Worm (Caenorhabditis elegans) whole organism, young adult: ENCODE data around the gene pkd-2.
A peak's percentile ranks its signal among the peaks of the same experiment; 100 is the strongest.

ENCODE experiments used
- B0019.2 ChIP-seq: fragments of 200-800 bp; sonication (Bioruptor generic); conservative IDR thresholded peaks from 2 replicates; pipeline ENCODE4 v1.3.6; 2022; ENCODE audit warnings: missing genetic modification reagents, missing genetic modification characterization, missing compliant biosample characterization
- B0336.3 ChIP-seq: fragments of 200-800 bp; sonication (Bioruptor generic); IDR thresholded peaks from 2 replicates; pipeline ENCODE4 v1.3.6; 2022; ENCODE audit warnings: missing genetic modification characterization, missing compliant biosample characterization
- D2030.7 ChIP-seq: fragments of 200-800 bp; sonication (Bioruptor generic); IDR thresholded peaks from 2 replicates; pipeline ENCODE4 v1.3.6; 2022; ENCODE audit warnings: missing genetic modification reagents, missing genetic modification characterization, missing compliant biosample characterization
- F10E7.11 ChIP-seq: sonication (generic microtip); optimal IDR thresholded peaks from 2 replicates; lab custom pipeline; 2017; ENCODE audit warnings: mild to moderate bottlenecking, missing genetic modification characterization, moderate library complexity, missing compliant biosample characterization
- F22D6.2 ChIP-seq: sonication (generic microtip); optimal IDR thresholded peaks from 2 replicates; lab custom pipeline; 2016; ENCODE audit warnings: mild to moderate bottlenecking, missing genetic modification characterization, missing compliant biosample characterization
- F37B4.10 ChIP-seq: fragments of 200-800 bp; sonication (Bioruptor generic); IDR thresholded peaks from 2 replicates; pipeline ENCODE4 v1.3.6; 2022; ENCODE audit warnings: missing genetic modification characterization, missing compliant biosample characterization
- F39B2.1 ChIP-seq: fragments of 200-800 bp; sonication (Bioruptor generic); IDR thresholded peaks from 2 replicates; pipeline ENCODE4 v1.3.6; 2022; ENCODE audit warnings: missing genetic modification reagents, missing genetic modification characterization, missing compliant biosample characterization
- F52B5.7 ChIP-seq: sonication (generic microtip); optimal IDR thresholded peaks from 2 replicates; lab custom pipeline; 2016; ENCODE audit warnings: mild to moderate bottlenecking, missing genetic modification characterization, missing compliant biosample characterization
- F55B11.4 ChIP-seq: sonication (generic microtip); optimal IDR thresholded peaks from 2 replicates; lab custom pipeline; 2016; ENCODE audit warnings: missing compliant biosample characterization, missing genetic modification characterization, borderline replicate concordance; ENCODE audit not compliant: insufficient read depth
- T26A5.8 ChIP-seq: sonication (generic microtip); optimal IDR thresholded peaks from 2 replicates; lab custom pipeline; 2016; ENCODE audit warnings: missing genetic modification characterization, missing compliant biosample characterization
- Y53G8AR.9 ChIP-seq: fragments of 200-800 bp; sonication (Bioruptor generic); conservative IDR thresholded peaks from 2 replicates; pipeline ENCODE4 v1.3.6; 2022; ENCODE audit warnings: missing genetic modification reagents, missing genetic modification characterization, missing compliant biosample characterization
- Y56A3A.18 ChIP-seq: fragments of 200-800 bp; sonication (Bioruptor generic); IDR thresholded peaks from 2 replicates; pipeline ENCODE4 v1.3.6; 2022; ENCODE audit warnings: missing genetic modification reagents, missing genetic modification characterization, missing compliant biosample characterization
- Y79H2A.3 ChIP-seq: fragments of 200-800 bp; sonication (Bioruptor generic); conservative IDR thresholded peaks from 2 replicates; pipeline ENCODE4 v1.3.6; 2022; ENCODE audit warnings: missing genetic modification reagents, missing genetic modification characterization, missing compliant biosample characterization
- ZK185.1 ChIP-seq: sonication (generic microtip); optimal IDR thresholded peaks from 2 replicates; lab custom pipeline; 2016; ENCODE audit warnings: mild to moderate bottlenecking, missing genetic modification characterization, missing compliant biosample characterization; ENCODE audit not compliant: poor library complexity, severe bottlenecking
- aptf-2 ChIP-seq: fragments of 200-800 bp; sonication (Bioruptor generic); conservative IDR thresholded peaks from 2 replicates; pipeline ENCODE4 v1.3.6; 2022; ENCODE audit warnings: missing genetic modification reagents, missing genetic modification characterization, missing compliant biosample characterization
- attf-5 ChIP-seq: fragments of 200-800 bp; sonication (Bioruptor generic); optimal IDR thresholded peaks from 2 replicates; lab custom pipeline; 2018; ENCODE audit warnings: mild to moderate bottlenecking, missing genetic modification characterization, missing compliant biosample characterization
- attf-6 ChIP-seq: fragments of 200-800 bp; sonication (Bioruptor generic); IDR thresholded peaks from 2 replicates; pipeline ENCODE4 v1.3.6; 2022; ENCODE audit warnings: missing genetic modification reagents, missing genetic modification characterization, missing compliant biosample characterization
- ccch-3 ChIP-seq: fragments of 200-800 bp; sonication (Bioruptor generic); optimal IDR thresholded peaks from 2 replicates; lab custom pipeline; 2018; ENCODE audit warnings: mild to moderate bottlenecking, missing genetic modification characterization, missing compliant biosample characterization
- ceh-91 ChIP-seq: fragments of 200-800 bp; sonication (Bioruptor generic); IDR thresholded peaks from 2 replicates; pipeline ENCODE4 v1.3.6; 2022; ENCODE audit warnings: missing genetic modification reagents, missing genetic modification characterization, missing compliant biosample characterization
- die-1 ChIP-seq: sonication (generic microtip); optimal IDR thresholded peaks from 2 replicates; lab custom pipeline; 2016; ENCODE audit warnings: missing genotype, mild to moderate bottlenecking, missing genetic modification characterization, missing compliant biosample characterization
- dox-1 ChIP-seq: fragments of 200-800 bp; sonication (Bioruptor generic); IDR thresholded peaks from 2 replicates; pipeline ENCODE4 v1.3.6; 2022; ENCODE audit warnings: missing genetic modification reagents, missing genetic modification characterization, missing compliant biosample characterization
- dpff-1 ChIP-seq: sonication (generic microtip); optimal IDR thresholded peaks from 2 replicates; lab custom pipeline; 2017; ENCODE audit warnings: mild to moderate bottlenecking, missing genetic modification characterization, missing compliant biosample characterization
- efl-1 ChIP-seq: fragments of 150-350 bp; optimal IDR thresholded peaks from 2 replicates; lab custom pipeline; 2014; ENCODE audit warnings: missing biosample characterization, missing genetic modification reagents, missing genetic modification characterization
- egrh-3 ChIP-seq: fragments of 200-800 bp; sonication (Bioruptor generic); IDR thresholded peaks from 2 replicates; pipeline ENCODE4 v1.3.6; 2022; ENCODE audit warnings: missing genetic modification reagents, missing genetic modification characterization, missing compliant biosample characterization
- ekl-4 ChIP-seq: fragments of 200-800 bp; sonication (Bioruptor generic); IDR thresholded peaks from 2 replicates; pipeline ENCODE4 v1.3.6; 2022; ENCODE audit warnings: missing genetic modification reagents, missing genetic modification characterization, missing compliant biosample characterization
- him-1 ChIP-seq: sonication (generic microtip); optimal IDR thresholded peaks from 2 replicates; lab custom pipeline; 2016; ENCODE audit warnings: missing genotype, missing genetic modification reagents, missing genetic modification characterization, missing compliant biosample characterization
- hlh-12 ChIP-seq: sonication (generic microtip); optimal IDR thresholded peaks from 2 replicates; lab custom pipeline; 2016; ENCODE audit warnings: missing genetic modification characterization, missing compliant biosample characterization
- hmg-1.2 ChIP-seq: fragments of 200-800 bp; sonication (Bioruptor generic); IDR thresholded peaks from 2 replicates; pipeline ENCODE4 v1.3.6; 2022; ENCODE audit warnings: missing genetic modification reagents, missing genetic modification characterization, missing compliant biosample characterization
- lag-1 ChIP-seq: fragments of 200-800 bp; sonication (Bioruptor generic); IDR thresholded peaks from 2 replicates; pipeline ENCODE4 v1.3.6; 2022; ENCODE audit warnings: missing genetic modification reagents, missing genetic modification characterization, missing compliant biosample characterization
- lin-26 ChIP-seq: fragments of 200-800 bp; sonication (Bioruptor generic); IDR thresholded peaks from 2 replicates; pipeline ENCODE4 v1.3.6; 2022; ENCODE audit warnings: missing genetic modification reagents, missing genetic modification characterization, missing compliant biosample characterization
- lin-40 ChIP-seq: sonication (generic microtip); optimal IDR thresholded peaks from 2 replicates; lab custom pipeline; 2016; ENCODE audit warnings: missing genetic modification characterization, mild to moderate bottlenecking, missing compliant biosample characterization, missing genotype, missing genetic modification reagents
- lir-1 ChIP-seq: fragments of 200-800 bp; sonication (Bioruptor generic); conservative IDR thresholded peaks from 2 replicates; pipeline ENCODE4 v1.3.6; 2022; ENCODE audit warnings: missing genetic modification reagents, missing genetic modification characterization, missing compliant biosample characterization
- lsl-1 ChIP-seq: fragments of 200-800 bp; sonication (Bioruptor generic); optimal IDR thresholded peaks from 2 replicates; lab custom pipeline; 2018; ENCODE audit warnings: mild to moderate bottlenecking, missing genetic modification characterization, moderate library complexity, missing compliant biosample characterization
- lsy-27 ChIP-seq: sonication (generic microtip); optimal IDR thresholded peaks from 2 replicates; lab custom pipeline; 2017; ENCODE audit warnings: missing genetic modification characterization, mild to moderate bottlenecking, missing compliant biosample characterization, antibody characterized with exemption, missing genotype, borderline replicate concordance; ENCODE audit not compliant: insufficient read depth
- mes-4 ChIP-seq: sonication (generic microtip); optimal IDR thresholded peaks from 2 replicates; lab custom pipeline; 2016; ENCODE audit warnings: missing genotype, missing genetic modification characterization, missing compliant biosample characterization
- nhr-179 ChIP-seq: sonication (generic microtip); optimal IDR thresholded peaks from 2 replicates; lab custom pipeline; 2016; ENCODE audit warnings: mild to moderate bottlenecking, missing genetic modification characterization, missing compliant biosample characterization
- rcor-1 ChIP-seq: fragments of 200-800 bp; sonication (Bioruptor generic); IDR thresholded peaks from 2 replicates; pipeline ENCODE4 v1.3.6; 2022; ENCODE audit warnings: missing genetic modification reagents, missing genetic modification characterization, missing compliant biosample characterization
- rec-8 ChIP-seq, 2 experiments: sonication (generic microtip); optimal IDR thresholded peaks; 2 replicates each; lab custom pipeline; 2016; ENCODE audit warnings: mild to moderate bottlenecking in 2 of 2, missing genetic modification characterization in 2 of 2, missing genetic modification reagents in 2 of 2, missing genotype in 2 of 2, missing biosample characterization in 1 of 2, missing compliant biosample characterization in 1 of 2, moderate library complexity in 1 of 2
- snpc-1.1 ChIP-seq: sonication (generic microtip); optimal IDR thresholded peaks from 2 replicates; lab custom pipeline; 2017; ENCODE audit warnings: missing genetic modification characterization, mild to moderate bottlenecking, missing compliant biosample characterization, antibody characterized with exemption, moderate library complexity, missing genotype, missing genetic modification reagents; ENCODE audit not compliant: insufficient read depth
- snpc-1.3 ChIP-seq: sonication (generic microtip); optimal IDR thresholded peaks from 2 replicates; lab custom pipeline; 2017; ENCODE audit warnings: missing genetic modification characterization, mild to moderate bottlenecking, missing compliant biosample characterization, antibody characterized with exemption, moderate library complexity, missing genotype, missing genetic modification reagents; ENCODE audit not compliant: insufficient read depth
- snpc-3.4 ChIP-seq: sonication (generic microtip); optimal IDR thresholded peaks from 2 replicates; lab custom pipeline; 2017; ENCODE audit warnings: missing genetic modification characterization, mild to moderate bottlenecking, missing compliant biosample characterization, antibody characterized with exemption, moderate library complexity, missing genotype, missing genetic modification reagents
- snpc-4 ChIP-seq, 5 experiments: fragments of 150-350 bp in 1 of 5; sonication (generic microtip) in 4 of 5; optimal IDR thresholded peaks; 2 replicates each; lab custom pipeline; 2014 to 2018; ENCODE audit warnings: missing genetic modification characterization in 5 of 5, missing biosample characterization in 3 of 5, antibody characterized with exemption in 2 of 5, mild to moderate bottlenecking in 2 of 5, missing compliant biosample characterization in 2 of 5, missing genotype in 2 of 5, moderate library complexity in 2 of 5, missing genetic modification reagents in 1 of 5
- tbp1 ChIP-seq: fragments of 200-800 bp; sonication (Bioruptor generic); optimal IDR thresholded peaks from 2 replicates; lab custom pipeline; 2018; ENCODE audit warnings: mild to moderate bottlenecking, missing genetic modification characterization, missing compliant biosample characterization
- tbx-9 ChIP-seq: sonication (generic microtip); optimal IDR thresholded peaks from 2 replicates; lab custom pipeline; 2016; ENCODE audit warnings: borderline replicate concordance, missing genetic modification characterization, inconsistent platforms, missing compliant biosample characterization
- ztf-25 ChIP-seq: fragments of 200-800 bp; sonication (Bioruptor generic); IDR thresholded peaks from 2 replicates; pipeline ENCODE4 v1.3.6; 2022; ENCODE audit warnings: missing genetic modification reagents, missing genetic modification characterization, missing compliant biosample characterization
- ztf-28 ChIP-seq: fragments of 200-800 bp; sonication (Bioruptor generic); IDR thresholded peaks from 2 replicates; pipeline ENCODE4 v1.3.6; 2022; ENCODE audit warnings: missing genetic modification reagents, missing genetic modification characterization, missing compliant biosample characterization

pkd-2 gene

ce11 chrIV:15187517-15188181, 47.1 kb downstream of the pkd-2 start (continued):
- TF ChIP-seq F22D6.2 (tag; lab: Kevin White, UChicago) (no peak), F10E7.11 (no peak), dox-1 (GFP tag; lab: Robert Waterston, UW) (peak; percentile 51; the same call in 1 of the 2 replicates), rec-8 (tag; optimal IDR thresholded peaks at IDR 0.05; lab: Kevin White, UChicago) (no peak), ceh-91 (GFP tag; lab: Robert Waterston, UW) (no peak), F37B4.10 (GFP tag; lab: Robert Waterston, UW) (no peak), Y56A3A.18 (no peak), ztf-25 (peak; percentile 39; the same call in 1 of the 2 replicates), mes-4 (tag; lab: Kevin White, UChicago) (no peak), lsl-1 (GFP tag; lab: Kevin White, UChicago) (no peak), ccch-3 (GFP tag; lab: Kevin White, UChicago) (no peak), B0019.2 (no peak), hmg-1.2 (GFP tag; lab: Robert Waterston, UW) (peak; percentile 55; the same call in 1 of the 2 replicates), aptf-2 (GFP tag; lab: Robert Waterston, UW) (no peak), B0336.3 (GFP tag; lab: Robert Waterston, UW) (no peak), die-1 (peak; percentile 34), hlh-12 (no peak), tbx-9 (tag; lab: Kevin White, UChicago) (no peak), Y79H2A.3 (GFP tag; lab: Robert Waterston, UW) (no peak), lsy-27 (tag; lab: Kevin White, UChicago) (no peak), ZK185.1 (no peak), him-1 (tag; lab: Kevin White, UChicago) (peak; percentile 63), dpff-1 (tag; lab: Kevin White, UChicago) (no peak), ztf-28 (GFP tag; lab: Robert Waterston, UW) (no peak), snpc-4 (GFP tag; optimal IDR thresholded peaks at IDR 0.05; lab: Kevin White, UChicago) (peak; percentile 81), snpc-4 (tag; optimal IDR thresholded peaks at IDR 0.05; lab: Kevin White, UChicago) (peak in 3 of 4 experiments; percentile 90 to 96 (median 92)), T26A5.8 (tag; lab: Kevin White, UChicago) (no peak), tbp1 (GFP tag; lab: Kevin White, UChicago) (peak; percentile 87), F55B11.4 (tag; lab: Kevin White, UChicago) (no peak), lir-1 (GFP tag; lab: Robert Waterston, UW) (no peak), F52B5.7 (tag; lab: Kevin White, UChicago) (no peak), nhr-179 (tag; lab: Kevin White, UChicago) (no peak), lag-1 (GFP tag; lab: Robert Waterston, UW) (no peak), snpc-1.1 (no peak), lin-26 (GFP tag; lab: Robert Waterston, UW) (peak; percentile 56), rcor-1 (no peak), lin-40 (tag; lab: Kevin White, UChicago) (no peak), Y53G8AR.9 (GFP tag; lab: Robert Waterston, UW) (no peak), snpc-1.3 (tag; lab: Kevin White, UChicago) (peak; percentile 35), egrh-3 (GFP tag; lab: Robert Waterston, UW) (no peak), efl-1 (GFP tag; lab: Kevin White, UChicago) (no peak), attf-5 (no peak), F39B2.1 (GFP tag; lab: Robert Waterston, UW) (no peak), attf-6 (GFP tag; lab: Robert Waterston, UW) (peak; percentile 94), D2030.7 (GFP tag; lab: Robert Waterston, UW) (peak; percentile 55; the same call in 1 of the 2 replicates), snpc-3.4 (tag; lab: Kevin White, UChicago) (no peak), ekl-4 (GFP tag; lab: Robert Waterston, UW) (no peak)
